Fruit fly (Drosophila melanogaster) whole organism, prepupa: ENCODE measurements around the gene mRpL10.

Experiments used
- CG10669 ChIP-seq: fragments of 200-800 bp; sonication (Bioruptor generic); optimal IDR thresholded peaks from 3 replicates; lab custom pipeline; 2018; ENCODE audit warnings: missing biosample characterization, mild to moderate bottlenecking, missing genetic modification characterization, moderate library complexity
- CG32006 ChIP-seq: fragments of 200-800 bp; sonication (Bioruptor generic); optimal IDR thresholded peaks from 3 replicates; lab custom pipeline; 2017; ENCODE audit warnings: missing biosample characterization, mild to moderate bottlenecking, missing genetic modification characterization
- CG6854 ChIP-seq: fragments of 200-800 bp; sonication (Bioruptor generic); optimal IDR thresholded peaks from 2 replicates; lab custom pipeline; 2017; ENCODE audit warnings: missing biosample characterization, mild to moderate bottlenecking, missing genetic modification characterization
- CG8632 ChIP-seq: fragments of 200-800 bp; sonication (Bioruptor generic); optimal IDR thresholded peaks from 3 replicates; lab custom pipeline; 2016; ENCODE audit warnings: missing biosample characterization, missing genetic modification characterization
- Ets21C ChIP-seq: fragments of 200-800 bp; sonication (Bioruptor generic); optimal IDR thresholded peaks from 3 replicates; lab custom pipeline; 2016; ENCODE audit warnings: missing biosample characterization, missing genetic modification characterization
- Gug ChIP-seq: fragments of 200-800 bp; sonication (Bioruptor generic); IDR thresholded peaks from 2 replicates; pipeline ENCODE4 v1.3.6; 2022; ENCODE audit warnings: missing biosample characterization, missing genetic modification characterization
- Hr39 ChIP-seq: fragments of 200-800 bp; sonication (Bioruptor generic); optimal IDR thresholded peaks from 2 replicates; lab custom pipeline; 2016; ENCODE audit warnings: missing biosample characterization, missing genetic modification characterization
- Sox102F ChIP-seq: fragments of 200-800 bp; sonication (Bioruptor generic); optimal IDR thresholded peaks from 2 replicates; lab custom pipeline; 2016; ENCODE audit warnings: missing biosample characterization, mild to moderate bottlenecking, missing genetic modification characterization
- achi ChIP-seq: fragments of 200-800 bp; sonication (Bioruptor generic); optimal IDR thresholded peaks from 3 replicates; lab custom pipeline; 2016; ENCODE audit warnings: missing biosample characterization, missing genetic modification characterization
- acj6 ChIP-seq: fragments of 200-800 bp; sonication (Bioruptor generic); optimal IDR thresholded peaks from 3 replicates; lab custom pipeline; 2016; ENCODE audit warnings: missing biosample characterization, missing genetic modification characterization
- cyc ChIP-seq: fragments of 200-800 bp; sonication (Bioruptor generic); optimal IDR thresholded peaks from 3 replicates; lab custom pipeline; 2016; ENCODE audit warnings: missing biosample characterization, missing genetic modification characterization
- dsx ChIP-seq: fragments of 200-800 bp; optimal IDR thresholded peaks from 3 replicates; lab custom pipeline; 2019; ENCODE audit warnings: missing biosample characterization, mild to moderate bottlenecking, missing genetic modification characterization, moderate library complexity; ENCODE audit not compliant: poor library complexity, severe bottlenecking
- topi ChIP-seq: fragments of 200-800 bp; sonication (Bioruptor generic); optimal IDR thresholded peaks from 3 replicates; lab custom pipeline; 2016; ENCODE audit warnings: missing biosample characterization, missing genetic modification characterization

dm6 chr2L:248592-248991 lies 45.0 kb downstream of the mRpL10 start:
- no peak for TF ChIP-seq Hr39 (GFP tag; lab: Kevin White, UChicago)
- no peak for TF ChIP-seq Gug
- no peak for TF ChIP-seq acj6 (GFP tag; lab: Kevin White, UChicago)
- no peak for TF ChIP-seq Ets21C
- no peak for TF ChIP-seq CG8632 (GFP tag; lab: Kevin White, UChicago)
- TF ChIP-seq dsx, result no peak
- no peak for TF ChIP-seq CG6854 (GFP tag; lab: Kevin White, UChicago)
- TF ChIP-seq Sox102F (GFP tag; lab: Kevin White, UChicago), result no peak
- no peak for TF ChIP-seq topi
- TF ChIP-seq CG10669 (GFP tag; lab: Kevin White, UChicago), result no peak
- no peak for TF ChIP-seq achi
- no peak for TF ChIP-seq CG32006
- no peak for TF ChIP-seq cyc (GFP tag; lab: Kevin White, UChicago)
